Fruit fly (Drosophila melanogaster): ENCODE data around the gene Sh3beta.
A peak's percentile ranks its signal among the peaks of the same experiment; 100 is the strongest.

Gene Sh3beta

DNA sequence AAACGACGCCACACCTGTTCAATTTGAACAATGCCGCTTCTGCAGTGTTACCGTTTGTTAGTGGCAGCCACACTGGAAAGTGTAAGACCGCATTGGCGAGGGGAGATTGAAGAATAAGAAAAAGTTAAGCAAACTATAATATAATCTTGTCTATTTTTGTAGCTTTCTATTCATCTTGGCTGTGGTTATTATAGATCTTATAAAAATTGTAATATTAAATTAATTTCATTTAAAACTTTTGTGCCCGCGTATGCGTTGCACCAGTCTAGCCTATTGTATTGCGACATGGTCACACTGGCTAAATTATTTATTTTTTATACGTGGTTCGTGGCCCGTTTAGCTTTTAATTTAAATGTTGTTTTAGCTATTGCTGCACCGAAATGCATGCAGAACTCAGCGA lies 45.7 kb downstream of the Sh3beta start, which contains the start of the genes RhoGEF4 and Rint1 (continued):
- no peak for TF ChIP-seq CG6854 (GFP tag; optimal IDR thresholded peaks at IDR 0.05)
- TF ChIP-seq pho (GFP tag; optimal IDR thresholded peaks at IDR 0.05) = peak; percentile 44
- TF ChIP-seq CTCF (GFP tag; optimal IDR thresholded peaks at IDR 0.05) = no peak
- no peak for TF ChIP-seq luna (GFP tag; optimal IDR thresholded peaks at IDR 0.05)
- no peak for TF ChIP-seq Dll (GFP tag; IDR thresholded peaks at IDR 0.05; ENCODE audit: partially characterized antibody)
- peak; percentile 64 for TF ChIP-seq PHDP (tag; optimal IDR thresholded peaks at IDR 0.05)
- TF ChIP-seq crol (GFP tag; IDR thresholded peaks at IDR 0.05) = no peak
- no peak for TF ChIP-seq grn (GFP tag; optimal IDR thresholded peaks at IDR 0.05)
- no peak for TF ChIP-seq dmrt99B (tag; optimal IDR thresholded peaks at IDR 0.05)
- TF ChIP-seq zf30C (GFP tag; optimal IDR thresholded peaks at IDR 0.05) = no peak
- peak; percentile 48; the same call in 1 of the 2 replicates for TF ChIP-seq klu (GFP tag; IDR thresholded peaks at IDR 0.05)
- no peak for TF ChIP-seq Bgb (GFP tag; IDR thresholded peaks at IDR 0.05; ENCODE audit: partially characterized antibody)
- TF ChIP-seq ato (GFP tag; IDR thresholded peaks at IDR 0.05; ENCODE audit: partially characterized antibody) = no peak
- peak; percentile 55 for TF ChIP-seq mam (GFP tag; optimal IDR thresholded peaks at IDR 0.05)
- TF ChIP-seq sens-2 (GFP tag; IDR thresholded peaks at IDR 0.05) = no peak
- peak; percentile 68 for TF ChIP-seq CG4404 (GFP tag; IDR thresholded peaks at IDR 0.05)
- peak; percentile 68 for TF ChIP-seq Lhr (GFP tag; optimal IDR thresholded peaks at IDR 0.05)
- TF ChIP-seq kah (GFP tag; optimal IDR thresholded peaks at IDR 0.05) = peak; percentile 36
- peak; percentile 75 for TF ChIP-seq lmd (GFP tag; IDR thresholded peaks at IDR 0.05)
- TF ChIP-seq CG12071 (GFP tag; optimal IDR thresholded peaks at IDR 0.05) = no peak
- TF ChIP-seq CG8478 (optimal IDR thresholded peaks at IDR 0.05) = no peak
- TF ChIP-seq Lim3 (GFP tag; IDR thresholded peaks at IDR 0.05) = no peak
- TF ChIP-seq CG12104 (GFP tag; optimal IDR thresholded peaks at IDR 0.05) = peak; percentile 46
- TF ChIP-seq CkIIα-i1 (GFP tag; IDR thresholded peaks at IDR 0.05) = no peak
- TF ChIP-seq Fer1 (GFP tag; optimal IDR thresholded peaks at IDR 0.05) = peak; percentile 61
- TF ChIP-seq CG3407 (GFP tag; optimal IDR thresholded peaks at IDR 0.05) = peak; percentile 10
- peak; percentile 28 for TF ChIP-seq lab (GFP tag; optimal IDR thresholded peaks at IDR 0.05)
- TF ChIP-seq otp (GFP tag; IDR thresholded peaks at IDR 0.05) = no peak
- TF ChIP-seq Blimp-1 (GFP tag; optimal IDR thresholded peaks at IDR 0.05) = peak; percentile 52
- no peak for TF ChIP-seq Doc3 (GFP tag; IDR thresholded peaks at IDR 0.05; ENCODE audit: partially characterized antibody)
- no peak for TF ChIP-seq so (GFP tag; IDR thresholded peaks at IDR 0.05)
- no peak for TF ChIP-seq trh (GFP tag; optimal IDR thresholded peaks at IDR 0.05)
- TF ChIP-seq z (GFP tag; IDR thresholded peaks at IDR 0.05) = no peak
- peak; percentile 44 for TF ChIP-seq CG18011 (GFP tag; optimal IDR thresholded peaks at IDR 0.05)
- TF ChIP-seq zfh2 (GFP tag; optimal IDR thresholded peaks at IDR 0.05) = peak; percentile 53
- TF ChIP-seq Myb (GFP tag; optimal IDR thresholded peaks at IDR 0.05) = peak; percentile 79
- no peak for TF ChIP-seq eve (GFP tag; optimal IDR thresholded peaks at IDR 0.05)
- TF ChIP-seq Bteb2 (GFP tag; optimal IDR thresholded peaks at IDR 0.05) = peak; percentile 37
- TF ChIP-seq CG6689 (GFP tag; IDR thresholded peaks at IDR 0.05) = peak; percentile 76
- TF ChIP-seq CG3847 (GFP tag; IDR thresholded peaks at IDR 0.05) = peak; percentile 90
- TF ChIP-seq twi (tag; optimal IDR thresholded peaks at IDR 0.05) = no peak
- TF ChIP-seq stwl (tag; optimal IDR thresholded peaks at IDR 0.05) = peak; percentile 89
- TF ChIP-seq Vsx1 (GFP tag; optimal IDR thresholded peaks at IDR 0.05) = no peak
- no peak for TF ChIP-seq CG11398 (GFP tag; optimal IDR thresholded peaks at IDR 0.05)
- no peak for TF ChIP-seq gce (GFP tag; IDR thresholded peaks at IDR 0.05)
- TF ChIP-seq CG4360 (GFP tag; IDR thresholded peaks at IDR 0.05) = no peak
- no peak for TF ChIP-seq psq (GFP tag; optimal IDR thresholded peaks at IDR 0.05)
- peak; percentile 31 for TF ChIP-seq Dad (GFP tag; optimal IDR thresholded peaks at IDR 0.05)
- TF ChIP-seq gcm (GFP tag; optimal IDR thresholded peaks at IDR 0.05) = peak; percentile 58
- TF ChIP-seq bowl (GFP tag; IDR thresholded peaks at IDR 0.05) = no peak
- TF ChIP-seq D (optimal IDR thresholded peaks at IDR 0.05) = no peak
- peak; percentile 41 for TF ChIP-seq D (GFP tag; optimal IDR thresholded peaks at IDR 0.05)
- TF ChIP-seq CG33557 (GFP tag; optimal IDR thresholded peaks at IDR 0.05) = peak; percentile 46
